Worm (Caenorhabditis elegans) whole organism, L1 larva: ENCODE data around the gene F09G8.10.

Experiments used
- C34B4.2 ChIP-seq: sonication (generic microtip); optimal IDR thresholded peaks from 2 replicates; lab custom pipeline; 2017; ENCODE audit warnings: mild to moderate bottlenecking, missing genetic modification characterization, missing compliant biosample characterization
- Y116A8C.19 ChIP-seq: sonication (generic microtip); optimal IDR thresholded peaks from 2 replicates; lab custom pipeline; 2016; ENCODE audit warnings: missing compliant biosample characterization, missing genetic modification characterization, borderline replicate concordance
- ama-1 ChIP-seq: fragments of 150-350 bp; optimal IDR thresholded peaks from 2 replicates; lab custom pipeline; 2014
- blmp-1 ChIP-seq: fragments of 150-350 bp; optimal IDR thresholded peaks from 2 replicates; lab custom pipeline; 2014; ENCODE audit warnings: missing biosample characterization, missing genetic modification characterization
- ceh-82 ChIP-seq, 3 experiments: fragments of 150-350 bp in 1 of 3; sonication (generic microtip) in 2 of 3; optimal IDR thresholded peaks; 2 replicates each; lab custom pipeline; 2014 to 2017; ENCODE audit warnings: missing biosample characterization in 3 of 3, missing genetic modification characterization in 3 of 3
- ceh-90 ChIP-seq: sonication (generic microtip); optimal IDR thresholded peaks from 2 replicates; lab custom pipeline; 2016; ENCODE audit warnings: missing genetic modification characterization, missing compliant biosample characterization
- dpl-1 ChIP-seq, 3 experiments: fragments of 150-350 bp in 2 of 3; sonication (generic microtip) in 1 of 3; optimal IDR thresholded peaks; 2 replicates each; lab custom pipeline; 2014 to 2017; ENCODE audit warnings: missing biosample characterization in 3 of 3, missing genetic modification characterization in 3 of 3, missing genetic modification reagents in 3 of 3
- dsc-1 ChIP-seq: sonication (generic microtip); optimal IDR thresholded peaks from 2 replicates; lab custom pipeline; 2016; ENCODE audit warnings: mild to moderate bottlenecking, missing genetic modification characterization, missing compliant biosample characterization
- efl-3 ChIP-seq: fragments of 200-800 bp; sonication (Bioruptor generic); optimal IDR thresholded peaks from 2 replicates; lab custom pipeline; 2018; ENCODE audit warnings: mild to moderate bottlenecking, missing genetic modification characterization, missing compliant biosample characterization
- egl-13 ChIP-seq: sonication (generic microtip); optimal IDR thresholded peaks from 2 replicates; lab custom pipeline; 2016; ENCODE audit warnings: missing genotype, missing genetic modification reagents, missing genetic modification characterization, missing compliant biosample characterization
- elt-2 ChIP-seq: sonication (generic microtip); optimal IDR thresholded peaks from 2 replicates; lab custom pipeline; 2016; ENCODE audit warnings: missing genetic modification characterization, mild to moderate bottlenecking, inconsistent platforms, missing compliant biosample characterization, missing genetic modification reagents
- elt-3 ChIP-seq, 6 experiments: fragments of 150-350 bp in 1 of 6; sonication (generic microtip); optimal IDR thresholded peaks; 2 replicates each; lab custom pipeline; 2017 to 2018; ENCODE audit warnings: missing biosample characterization in 6 of 6, missing genetic modification characterization in 6 of 6, inconsistent platforms in 1 of 6
- grh-1 ChIP-seq: fragments of 200-800 bp; sonication (Bioruptor generic); IDR thresholded peaks from 2 replicates; pipeline ENCODE4 v1.3.6; 2022; ENCODE audit warnings: missing genetic modification reagents, missing genetic modification characterization, missing compliant biosample characterization
- hlh-17 ChIP-seq: fragments of 200-800 bp; sonication (Bioruptor generic); optimal IDR thresholded peaks from 2 replicates; lab custom pipeline; 2018; ENCODE audit warnings: missing genetic modification characterization, mild to moderate bottlenecking, missing compliant biosample characterization, moderate library complexity, borderline replicate concordance
- hlh-4 ChIP-seq: sonication (generic microtip); optimal IDR thresholded peaks from 2 replicates; lab custom pipeline; 2016; ENCODE audit warnings: mild to moderate bottlenecking, missing genetic modification characterization, missing compliant biosample characterization
- hpl-2 ChIP-seq: fragments of 150-350 bp; optimal IDR thresholded peaks from 2 replicates; lab custom pipeline; 2014; ENCODE audit warnings: missing biosample characterization, missing genetic modification reagents, missing genetic modification characterization
- irx-1 ChIP-seq: sonication (generic microtip); optimal IDR thresholded peaks from 2 replicates; lab custom pipeline; 2016; ENCODE audit warnings: missing genetic modification characterization, missing compliant biosample characterization
- isw-1 ChIP-seq: fragments of 200-800 bp; sonication (Bioruptor generic); IDR thresholded peaks from 2 replicates; pipeline ENCODE4 v1.3.6; 2022; ENCODE audit warnings: missing genetic modification characterization, missing compliant biosample characterization
- jun-1 ChIP-seq: fragments of 150-350 bp; optimal IDR thresholded peaks from 2 replicates; lab custom pipeline; 2014; ENCODE audit warnings: missing biosample characterization, missing genetic modification reagents, missing genetic modification characterization
- lin-13 ChIP-seq: fragments of 150-350 bp; optimal IDR thresholded peaks from 2 replicates; lab custom pipeline; 2014; ENCODE audit warnings: missing biosample characterization, missing genetic modification reagents, missing genetic modification characterization
- lir-3 ChIP-seq: sonication (generic microtip); optimal IDR thresholded peaks from 2 replicates; lab custom pipeline; 2016; ENCODE audit warnings: mild to moderate bottlenecking, missing genetic modification characterization, moderate library complexity, missing compliant biosample characterization; ENCODE audit not compliant: poor library complexity
- mab-9 ChIP-seq: fragments of 200-800 bp; sonication (Bioruptor generic); IDR thresholded peaks from 2 replicates; pipeline ENCODE4 v1.3.6; 2022; ENCODE audit warnings: missing genetic modification reagents, missing genetic modification characterization, missing compliant biosample characterization
- mep-1 ChIP-seq: fragments of 150-350 bp; optimal IDR thresholded peaks from 2 replicates; lab custom pipeline; 2014; ENCODE audit warnings: missing biosample characterization, missing genetic modification characterization
- nhr-19 ChIP-seq: fragments of 200-800 bp; sonication (Bioruptor generic); conservative IDR thresholded peaks from 2 replicates; pipeline ENCODE4 v1.3.6; 2022; ENCODE audit warnings: missing genetic modification characterization, missing compliant biosample characterization
- nhr-20 ChIP-seq: sonication (generic microtip); optimal IDR thresholded peaks from 2 replicates; lab custom pipeline; 2016; ENCODE audit warnings: mild to moderate bottlenecking, missing genetic modification characterization, missing compliant biosample characterization
- nhr-71 ChIP-seq: sonication (generic microtip); optimal IDR thresholded peaks from 2 replicates; lab custom pipeline; 2016; ENCODE audit warnings: mild to moderate bottlenecking, missing genetic modification characterization, moderate library complexity, missing compliant biosample characterization
- nhr-77 ChIP-seq: fragments of 150-350 bp; optimal IDR thresholded peaks from 2 replicates; lab custom pipeline; 2014; ENCODE audit warnings: missing biosample characterization, missing genetic modification characterization
- pag-3 ChIP-seq: sonication (generic microtip); optimal IDR thresholded peaks from 2 replicates; lab custom pipeline; 2017; ENCODE audit warnings: missing genetic modification characterization, mild to moderate bottlenecking, missing compliant biosample characterization, antibody characterized with exemption, borderline replicate concordance; ENCODE audit not compliant: insufficient read depth
- pax-3 ChIP-seq: fragments of 200-800 bp; sonication (Bioruptor generic); optimal IDR thresholded peaks from 2 replicates; lab custom pipeline; 2018; ENCODE audit warnings: mild to moderate bottlenecking, missing genetic modification characterization, moderate library complexity, missing compliant biosample characterization
- pqm-1 ChIP-seq: sonication (generic microtip); optimal IDR thresholded peaks from 3 replicates; lab custom pipeline; 2017; ENCODE audit warnings: missing biosample characterization, missing genetic modification characterization
- sox-4 ChIP-seq: sonication (generic microtip); optimal IDR thresholded peaks from 2 replicates; lab custom pipeline; 2016; ENCODE audit warnings: missing genetic modification characterization, missing compliant biosample characterization
- sup-37 ChIP-seq: fragments of 200-800 bp; sonication (Bioruptor generic); optimal IDR thresholded peaks from 2 replicates; lab custom pipeline; 2018; ENCODE audit warnings: mild to moderate bottlenecking, missing genetic modification characterization, missing compliant biosample characterization
- swsn-7 ChIP-seq: sonication (generic microtip); optimal IDR thresholded peaks from 2 replicates; lab custom pipeline; 2016; ENCODE audit warnings: missing genetic modification characterization, missing compliant biosample characterization
- unc-130 ChIP-seq: fragments of 150-350 bp; optimal IDR thresholded peaks from 2 replicates; lab custom pipeline; 2017; ENCODE audit warnings: missing biosample characterization, missing genetic modification characterization, inconsistent platforms
- unc-30 ChIP-seq: sonication (generic microtip); optimal IDR thresholded peaks from 2 replicates; lab custom pipeline; 2017; ENCODE audit warnings: missing biosample characterization, missing genetic modification characterization
- unc-62 ChIP-seq: fragments of 150-350 bp; optimal IDR thresholded peaks from 2 replicates; lab custom pipeline; 2014; ENCODE audit warnings: missing biosample characterization, missing genetic modification reagents, missing genetic modification characterization
- unc-98 ChIP-seq: fragments of 200-800 bp; sonication (Bioruptor generic); IDR thresholded peaks from 2 replicates; pipeline ENCODE4 v1.3.6; 2022; ENCODE audit warnings: missing genetic modification characterization, missing compliant biosample characterization
- xbp-1 ChIP-seq: sonication (generic microtip); optimal IDR thresholded peaks from 2 replicates; lab custom pipeline; 2016; ENCODE audit warnings: missing genetic modification characterization, missing compliant biosample characterization
- zag-1 ChIP-seq: fragments of 150-350 bp; optimal IDR thresholded peaks from 2 replicates; lab custom pipeline; 2014; ENCODE audit warnings: missing biosample characterization, missing genetic modification characterization
- ztf-11 ChIP-seq, 2 experiments: sonication (generic microtip); optimal IDR thresholded peaks; 2 replicates each; lab custom pipeline; 2016 to 2017; ENCODE audit warnings: missing genetic modification characterization in 2 of 2, missing biosample characterization in 1 of 2, missing compliant biosample characterization in 1 of 2

The F09G8.10 gene

DNA sequence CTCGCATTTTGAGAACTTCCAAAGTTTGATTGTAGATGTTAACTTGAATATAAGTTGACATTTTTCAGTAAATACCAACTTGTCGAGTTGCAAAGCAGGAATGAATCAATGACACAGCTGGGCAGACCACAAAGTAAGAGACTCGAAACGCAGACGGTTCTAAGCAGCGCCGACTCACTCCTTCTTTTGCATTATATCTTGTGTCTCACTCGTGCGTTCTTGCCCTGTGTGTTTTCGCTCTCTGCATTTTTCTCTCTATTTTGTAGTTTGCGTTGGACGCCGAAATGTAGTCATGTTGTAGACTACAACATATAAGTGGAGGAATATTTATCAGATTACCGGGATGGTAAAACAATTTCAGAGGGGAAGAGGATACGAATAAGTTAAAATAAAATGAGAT, 29.2 kb downstream of the F09G8.10 start, which contains the start of gene C02F5.12 (continued):
- peak; percentile 60 for TF ChIP-seq nhr-20
- TF ChIP-seq efl-3 (GFP tag; lab: Kevin White, UChicago), result no peak
- no peak for TF ChIP-seq jun-1 (tag; lab: Kevin White, UChicago)
- no peak for TF ChIP-seq nhr-19 (GFP tag; lab: Robert Waterston, UW)
- no peak for TF ChIP-seq pax-3 (tag; lab: Kevin White, UChicago)
- TF ChIP-seq egl-13 (tag; lab: Kevin White, UChicago), result no peak
- no peak for TF ChIP-seq swsn-7 (tag; lab: Kevin White, UChicago)
- TF ChIP-seq pqm-1, result no peak
- no peak for TF ChIP-seq elt-3 (tag; optimal IDR thresholded peaks at IDR 0.05; lab: Kevin White, UChicago)
- no peak for TF ChIP-seq irx-1 (tag; lab: Kevin White, UChicago)
- TF ChIP-seq hlh-4 (tag; lab: Kevin White, UChicago), result no peak
- TF ChIP-seq mep-1, result peak; percentile 63
- TF ChIP-seq unc-62 (GFP tag; lab: Kevin White, UChicago), result no peak
- no peak for TF ChIP-seq xbp-1 (tag; lab: Kevin White, UChicago)
- TF ChIP-seq ceh-82 (tag; optimal IDR thresholded peaks at IDR 0.05; lab: Kevin White, UChicago), result no peak
- TF ChIP-seq lir-3, result no peak
- TF ChIP-seq C34B4.2 (tag; lab: Kevin White, UChicago), result no peak
- no peak for TF ChIP-seq unc-30 (tag; lab: Kevin White, UChicago)
- no peak for TF ChIP-seq pag-3 (tag; lab: Kevin White, UChicago)
- TF ChIP-seq sup-37 (GFP tag; lab: Kevin White, UChicago), result no peak
- TF ChIP-seq sox-4 (tag; lab: Kevin White, UChicago), result no peak
- no peak for TF ChIP-seq ceh-90 (tag; lab: Kevin White, UChicago)
- TF ChIP-seq elt-2 (tag; lab: Kevin White, UChicago), result no peak
- TF ChIP-seq isw-1 (GFP tag; lab: Robert Waterston, UW), result no peak
- TF ChIP-seq unc-130 (tag; lab: Kevin White, UChicago), result no peak
- TF ChIP-seq hpl-2 (GFP tag; lab: Kevin White, UChicago), result no peak
- peak; percentile 51 for TF ChIP-seq nhr-71
- TF ChIP-seq dsc-1, result no peak
- no peak for TF ChIP-seq dpl-1 (GFP tag; optimal IDR thresholded peaks at IDR 0.05; lab: Kevin White, UChicago)

DNA sequence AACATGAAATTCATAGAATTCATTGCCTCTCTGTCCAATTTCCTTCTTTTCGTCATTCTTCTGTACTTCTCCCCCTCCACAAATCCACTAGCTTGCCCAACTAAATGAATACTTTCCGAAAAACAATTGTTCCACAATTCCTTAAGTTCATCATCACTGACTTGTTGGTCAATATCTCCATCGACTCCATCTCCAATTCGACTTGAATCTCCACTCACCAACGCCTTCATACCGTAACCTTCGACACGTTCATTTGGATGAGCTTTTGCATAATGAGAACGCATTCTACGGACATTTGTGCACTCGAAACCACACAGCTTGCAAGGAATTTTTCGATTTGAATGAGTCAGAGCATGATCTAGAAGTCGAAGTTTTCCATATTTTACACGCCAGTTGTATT, 31.0 kb downstream of the F09G8.10 start:
- TF ChIP-seq Y116A8C.19 (tag; lab: Kevin White, UChicago) (no peak), lin-13 (GFP tag; lab: Kevin White, UChicago) (no peak), ceh-90 (tag; lab: Kevin White, UChicago) (no peak), unc-62 (GFP tag; lab: Kevin White, UChicago) (no peak), pax-3 (tag; lab: Kevin White, UChicago) (no peak), unc-98 (GFP tag; lab: Robert Waterston, UW) (no peak), grh-1 (GFP tag; lab: Robert Waterston, UW) (no peak), blmp-1 (tag; lab: Kevin White, UChicago) (no peak), ztf-11 (tag; optimal IDR thresholded peaks at IDR 0.05; lab: Kevin White, UChicago) (no peak), nhr-20 (no peak), zag-1 (no peak), jun-1 (tag; lab: Kevin White, UChicago) (no peak), hlh-17 (GFP tag; lab: Kevin White, UChicago) (no peak), ama-1 (lab: Kevin White, UChicago) (no peak), dpl-1 (GFP tag; optimal IDR thresholded peaks at IDR 0.05; lab: Kevin White, UChicago) (no peak), mab-9 (no peak), nhr-77 (no peak), elt-3 (tag; optimal IDR thresholded peaks at IDR 0.05; lab: Kevin White, UChicago) (no peak), nhr-19 (GFP tag; lab: Robert Waterston, UW) (no peak), isw-1 (GFP tag; lab: Robert Waterston, UW) (no peak)
